Worm (Caenorhabditis elegans): Measurements from ENCODE around the gene glb-1.

DNA sequence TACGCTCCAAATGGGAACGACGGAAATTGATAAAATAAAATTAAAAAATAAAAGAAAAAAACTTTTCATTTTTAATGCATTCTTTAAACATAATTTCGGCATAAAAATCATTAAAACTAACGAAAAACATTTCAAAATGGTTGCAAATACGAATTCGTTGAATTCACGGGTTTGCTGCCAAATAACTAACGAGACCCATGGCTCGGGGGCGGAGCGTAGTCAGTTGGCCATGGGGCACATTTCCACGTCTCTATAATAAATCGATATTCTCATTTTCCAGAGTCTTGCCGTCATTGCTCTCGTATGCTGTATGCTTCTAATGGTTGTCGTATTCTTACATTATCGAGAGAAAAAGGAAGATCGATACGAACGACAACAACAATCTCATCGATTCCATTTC, 29.6 kb downstream of the glb-1 start, which contains the start of gene ZK637.4:
- no peak for TF ChIP-seq php-3 (GFP tag; IDR thresholded peaks at IDR 0.05)
- no peak for TF ChIP-seq snpc-4 (tag; optimal IDR thresholded peaks at IDR 0.05)
- TF ChIP-seq ces-1 (GFP tag; optimal IDR thresholded peaks at IDR 0.05), result no peak
- no peak for TF ChIP-seq ZK546.5 (tag; optimal IDR thresholded peaks at IDR 0.05)
- TF ChIP-seq nhr-6 (tag; optimal IDR thresholded peaks at IDR 0.05), result no peak
- no peak for TF ChIP-seq mxl-3 (GFP tag; optimal IDR thresholded peaks at IDR 0.05)
- no peak for TF ChIP-seq nhr-77 (tag; optimal IDR thresholded peaks at IDR 0.05)
- no peak for TF ChIP-seq mep-1 (tag; optimal IDR thresholded peaks at IDR 0.05)
- TF ChIP-seq skn-1 (tag; optimal IDR thresholded peaks at IDR 0.05), result no peak
- TF ChIP-seq F49E8.2 (tag; optimal IDR thresholded peaks at IDR 0.05; ENCODE audit: borderline replicate concordance), result no peak
- no peak for TF ChIP-seq ZK337.2 (GFP tag; IDR thresholded peaks at IDR 0.05)
- TF ChIP-seq ceh-62 (tag; optimal IDR thresholded peaks at IDR 0.05), result no peak
- no peak for TF ChIP-seq arid-1 (GFP tag; conservative IDR thresholded peaks at IDR 0.05)
- TF ChIP-seq ama-1 (optimal IDR thresholded peaks at IDR 0.05), result no peak
